Worm (Caenorhabditis elegans) whole organism, midembryonic: ENCODE results near the gene ZK512.10.

Experiments
- T22C8.4 ChIP-seq: fragments of 200-800 bp; sonication (Bioruptor generic); IDR thresholded peaks from 2 replicates; pipeline ENCODE4 v1.3.6; 2022; ENCODE audit warnings: missing genetic modification characterization, missing compliant biosample characterization
- cog-1 ChIP-seq: sonication (generic microtip); optimal IDR thresholded peaks from 2 replicates; lab custom pipeline; 2016; ENCODE audit warnings: missing genetic modification characterization, missing compliant biosample characterization
- flt-1 ChIP-seq: fragments of 200-800 bp; sonication (Bioruptor generic); IDR thresholded peaks from 2 replicates; pipeline ENCODE4 v1.3.6; 2022; ENCODE audit warnings: missing genetic modification characterization, missing compliant biosample characterization
- klf-2 ChIP-seq: fragments of 200-800 bp; sonication (Bioruptor generic); conservative IDR thresholded peaks from 2 replicates; pipeline ENCODE4 v1.3.6; 2022; ENCODE audit warnings: missing genetic modification reagents, missing genetic modification characterization, missing compliant biosample characterization
- med-1 ChIP-seq: sonication (generic microtip); optimal IDR thresholded peaks from 2 replicates; lab custom pipeline; 2017; ENCODE audit warnings: missing genetic modification characterization, mild to moderate bottlenecking, missing compliant biosample characterization, antibody characterized with exemption, missing genetic modification reagents; ENCODE audit not compliant: insufficient read depth
- ref-1 ChIP-seq: fragments of 200-800 bp; sonication (Bioruptor generic); conservative IDR thresholded peaks from 2 replicates; pipeline ENCODE4 v1.3.6; 2022; ENCODE audit warnings: missing genetic modification reagents, missing genetic modification characterization, missing compliant biosample characterization
- tab-1 ChIP-seq: fragments of 200-800 bp; sonication (Bioruptor generic); IDR thresholded peaks from 2 replicates; pipeline ENCODE4 v1.3.6; 2022; ENCODE audit warnings: missing genetic modification characterization, missing compliant biosample characterization
- ztf-23 ChIP-seq: fragments of 200-800 bp; sonication (Bioruptor generic); IDR thresholded peaks from 2 replicates; pipeline ENCODE4 v1.3.6; 2022; ENCODE audit warnings: missing genetic modification reagents, missing genetic modification characterization, missing compliant biosample characterization
- ztf-29 ChIP-seq: fragments of 200-800 bp; sonication (Bioruptor generic); IDR thresholded peaks from 2 replicates; pipeline ENCODE4 v1.3.6; 2022; ENCODE audit warnings: missing genetic modification reagents, missing genetic modification characterization, missing compliant biosample characterization

ZK512.10 gene

ce11 chrIII:9151782-9152181 is 21.1 kb downstream of the ZK512.10 start:
- TF ChIP-seq klf-2 = no peak
- TF ChIP-seq cog-1 (tag; lab: Kevin White, UChicago) = no peak
- no peak for TF ChIP-seq ref-1 (GFP tag; lab: Robert Waterston, UW)
- no peak for TF ChIP-seq T22C8.4 (GFP tag; lab: Robert Waterston, UW)
- no peak for TF ChIP-seq tab-1 (GFP tag; lab: Robert Waterston, UW)
- no peak for TF ChIP-seq flt-1 (GFP tag; lab: Robert Waterston, UW)
- no peak for TF ChIP-seq ztf-29 (GFP tag; lab: Robert Waterston, UW)
- TF ChIP-seq med-1 = no peak
- TF ChIP-seq ztf-23 = no peak

ce11 chrIII:9152950-9153349 is 22.3 kb downstream of the ZK512.10 start:
- TF ChIP-seq ztf-23 (no peak), ref-1 (GFP tag; lab: Robert Waterston, UW) (no peak), med-1 (no peak), ztf-29 (GFP tag; lab: Robert Waterston, UW) (no peak), T22C8.4 (GFP tag; lab: Robert Waterston, UW) (no peak), cog-1 (tag; lab: Kevin White, UChicago) (no peak), klf-2 (no peak), tab-1 (GFP tag; lab: Robert Waterston, UW) (no peak), flt-1 (GFP tag; lab: Robert Waterston, UW) (no peak)

DNA sequence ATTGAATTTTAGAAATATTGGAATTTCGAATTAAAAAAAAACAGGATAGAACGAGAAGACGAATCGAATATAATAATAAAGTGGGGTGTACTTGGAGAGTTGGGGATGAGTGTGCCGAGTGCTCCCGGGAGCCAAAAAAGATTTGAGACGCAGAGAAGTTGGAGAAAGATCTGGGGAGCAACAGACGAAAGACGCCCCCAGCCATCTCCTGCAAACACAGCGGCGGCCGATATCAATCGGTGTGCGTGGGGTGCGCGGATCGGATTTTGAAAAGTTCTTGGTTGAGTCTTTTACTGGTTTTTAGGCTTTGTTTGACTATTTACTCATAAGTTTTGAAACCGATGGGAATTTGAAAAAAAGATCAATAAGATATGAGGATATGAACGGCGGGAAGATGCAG is 23.1 kb downstream of the ZK512.10 start, which contains the start of gene nhl-1:
TSS of gene nhl-1 (minus strand) at position 101 of the 400 bp plus-strand sequence.
- TF ChIP-seq T22C8.4 (GFP tag; lab: Robert Waterston, UW) (no peak), ztf-23 (no peak)

DNA sequence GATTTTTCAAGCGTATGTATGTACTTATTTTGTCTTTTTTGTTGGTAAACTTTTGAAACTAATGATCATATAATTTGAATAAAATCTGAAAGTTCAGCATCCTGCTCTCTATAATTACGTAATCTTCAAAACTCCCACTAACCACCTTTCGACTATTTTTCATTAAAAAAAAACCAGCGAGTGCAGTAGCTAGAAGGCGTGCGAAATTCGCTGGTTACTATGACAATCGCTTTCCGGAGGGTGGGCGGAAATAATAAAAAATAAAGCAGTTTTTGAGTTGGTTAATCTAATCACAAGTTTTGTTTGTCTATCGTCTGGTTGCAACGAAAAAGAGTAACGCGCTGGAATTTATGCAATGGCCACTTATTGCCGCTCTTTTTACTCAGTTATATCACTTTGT is 24.1 kb downstream of the ZK512.10 start, which contains the start of gene irld-34:
TSS of gene irld-34 (plus strand) at position 301 of the 400 bp plus-strand sequence.
- no peak for TF ChIP-seq cog-1 (tag; lab: Kevin White, UChicago)

DNA sequence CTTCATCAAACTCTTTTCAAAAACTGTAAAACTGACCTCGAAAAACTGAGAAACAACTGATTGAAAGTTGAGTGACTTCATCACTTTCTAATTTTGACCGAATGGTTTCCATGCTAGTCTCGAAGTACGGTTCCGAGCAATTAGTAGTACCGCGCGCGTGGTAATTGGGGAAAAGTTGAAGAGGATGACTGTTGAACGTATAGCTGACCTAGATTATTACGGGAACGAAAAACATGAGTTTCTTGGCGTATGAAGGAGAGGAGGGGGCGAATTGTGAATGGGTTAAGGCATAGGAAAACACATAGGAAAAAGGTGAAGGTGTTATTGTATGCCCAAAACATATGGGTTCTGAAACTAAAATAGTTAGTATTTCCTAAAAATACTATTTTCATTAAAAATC is 30.9 kb downstream of the ZK512.10 start, which contains the start of gene ptr-9:
TSS of gene ptr-9 (minus strand) at position 101 of the 400 bp plus-strand sequence.
- no peak for TF ChIP-seq T22C8.4 (GFP tag; lab: Robert Waterston, UW)
- no peak for TF ChIP-seq flt-1 (GFP tag; lab: Robert Waterston, UW)
- no peak for TF ChIP-seq klf-2
- TF ChIP-seq ztf-29 (GFP tag; lab: Robert Waterston, UW) = no peak
- no peak for TF ChIP-seq ztf-23
- no peak for TF ChIP-seq cog-1 (tag; lab: Kevin White, UChicago)
- no peak for TF ChIP-seq tab-1 (GFP tag; lab: Robert Waterston, UW)
- no peak for TF ChIP-seq med-1
- TF ChIP-seq ref-1 (GFP tag; lab: Robert Waterston, UW) = no peak

- TF ChIP-seq ztf-23 (no peak), T22C8.4 (GFP tag; lab: Robert Waterston, UW) (no peak), tab-1 (GFP tag; lab: Robert Waterston, UW) (no peak), cog-1 (tag; lab: Kevin White, UChicago) (no peak), ztf-29 (GFP tag; lab: Robert Waterston, UW) (no peak)
Measured at ce11 chrIII:9162634-9163118, 32.0 kb downstream of the ZK512.10 start, which contains the start of gene dgk-3. dgk-3 (plus strand) TSS chrIII:9163068.

DNA sequence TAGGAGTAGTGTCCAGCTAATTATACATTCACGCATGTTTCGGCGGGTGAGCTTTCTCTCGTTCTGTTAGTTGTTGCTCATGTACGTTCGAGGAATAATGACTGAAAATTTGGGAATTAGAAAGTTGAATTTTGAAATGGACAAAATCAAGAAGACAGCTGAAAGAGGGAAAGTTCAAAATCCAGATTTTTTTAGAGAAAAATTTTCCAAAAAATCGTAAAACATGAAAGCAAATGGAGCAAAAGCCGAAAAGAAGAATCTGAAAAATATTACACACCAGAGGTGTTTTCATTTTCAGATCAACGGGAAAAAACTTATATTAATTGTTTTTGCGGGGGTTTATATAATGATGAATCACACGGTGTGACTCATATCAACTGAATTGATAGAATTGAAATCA is 42.0 kb downstream of the ZK512.10 start, which contains the start of gene ina-1:
TSS of gene ina-1 (minus strand) at position 101 of the 400 bp plus-strand sequence.
- no peak for TF ChIP-seq T22C8.4 (GFP tag; lab: Robert Waterston, UW)
- no peak for TF ChIP-seq cog-1 (tag; lab: Kevin White, UChicago)

DNA sequence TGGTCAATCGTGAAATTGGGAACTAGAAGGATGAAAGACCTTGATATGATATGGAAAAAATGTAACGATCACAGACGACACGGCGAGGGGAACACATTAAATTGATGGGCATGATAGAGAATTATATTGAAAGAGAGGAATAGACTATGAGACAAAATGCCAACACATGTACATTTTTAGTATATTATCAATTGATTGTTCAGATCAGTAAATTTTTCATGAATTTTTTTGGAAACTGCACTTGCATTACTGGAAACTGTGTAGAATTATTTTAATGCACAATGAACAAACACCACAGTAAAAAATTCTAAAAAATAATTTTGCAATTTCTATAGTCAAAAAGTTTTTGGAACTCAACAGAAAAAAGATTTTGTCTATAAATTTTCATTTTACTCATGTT is 42.6 kb downstream of the ZK512.10 start:
- no peak for TF ChIP-seq ref-1 (GFP tag; lab: Robert Waterston, UW)
- no peak for TF ChIP-seq med-1

- TF ChIP-seq flt-1 (GFP tag; lab: Robert Waterston, UW) (no peak), ztf-23 (no peak), tab-1 (GFP tag; lab: Robert Waterston, UW) (no peak), cog-1 (tag; lab: Kevin White, UChicago) (no peak), klf-2 (no peak), ref-1 (GFP tag; lab: Robert Waterston, UW) (no peak), T22C8.4 (GFP tag; lab: Robert Waterston, UW) (no peak), med-1 (no peak), ztf-29 (GFP tag; lab: Robert Waterston, UW) (no peak)
Measured at ce11 chrIII:9176008-9176407, 45.3 kb downstream of the ZK512.10 start.

DNA sequence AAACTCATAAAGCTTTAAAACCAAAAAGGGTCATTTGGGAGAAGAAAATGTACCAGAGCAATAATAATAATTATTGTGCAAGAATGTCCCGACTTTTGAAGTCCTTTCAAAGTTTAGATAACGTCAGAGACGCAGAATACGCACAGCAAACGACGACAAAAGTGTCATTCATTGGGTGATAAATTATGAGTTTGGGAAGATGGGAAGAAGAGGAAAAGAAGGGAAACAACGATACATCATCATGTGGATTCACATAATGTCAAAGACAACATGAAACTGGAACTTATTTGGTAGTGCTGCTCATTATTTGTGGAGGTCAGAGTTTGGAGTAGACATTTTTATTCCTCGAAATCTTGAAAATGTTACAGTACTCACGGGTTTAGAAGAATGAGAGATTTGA is 47.2 kb downstream of the ZK512.10 start:
- TF ChIP-seq ztf-29 (GFP tag; lab: Robert Waterston, UW) (no peak), T22C8.4 (GFP tag; lab: Robert Waterston, UW) (no peak), ref-1 (GFP tag; lab: Robert Waterston, UW) (no peak), ztf-23 (no peak), tab-1 (GFP tag; lab: Robert Waterston, UW) (no peak), cog-1 (tag; lab: Kevin White, UChicago) (no peak), flt-1 (GFP tag; lab: Robert Waterston, UW) (no peak), klf-2 (no peak), med-1 (no peak)
